Fruit fly (Drosophila melanogaster): ENCODE results near the gene Sf3b1.

DNA sequence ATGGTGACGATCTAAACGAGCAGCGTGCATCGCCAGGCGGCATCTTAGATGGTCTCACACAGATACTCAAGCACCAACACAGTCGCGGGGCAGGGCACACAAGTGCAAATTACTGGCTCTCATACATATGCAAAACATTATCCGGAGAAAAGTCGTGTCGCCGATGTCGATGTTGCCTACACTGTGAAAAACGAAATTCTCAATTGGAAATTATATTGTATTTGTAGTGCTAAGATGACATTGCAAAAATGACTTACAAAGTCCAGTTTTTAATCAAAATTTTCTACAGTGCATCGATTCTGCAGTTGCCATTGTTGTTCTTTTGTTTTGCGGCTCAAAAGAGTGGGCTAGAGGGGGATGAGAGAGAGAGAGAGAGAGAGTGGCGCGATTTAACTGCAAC lies 51.6 kb downstream of the Sf3b1 start:
- TF ChIP-seq bab1 (GFP tag; optimal IDR thresholded peaks at IDR 0.05) = no peak
- TF ChIP-seq CG33017 (tag; optimal IDR thresholded peaks at IDR 0.05) = no peak
- TF ChIP-seq CG5204 (GFP tag; optimal IDR thresholded peaks at IDR 0.05) = no peak
- TF ChIP-seq cic (GFP tag; optimal IDR thresholded peaks at IDR 0.05) = no peak
- no peak for TF ChIP-seq tj (GFP tag; optimal IDR thresholded peaks at IDR 0.05)
- no peak for TF ChIP-seq CG7101 (tag; optimal IDR thresholded peaks at IDR 0.05)
- no peak for TF ChIP-seq Clk (GFP tag; optimal IDR thresholded peaks at IDR 0.05)
- no peak for TF ChIP-seq CG14711 (tag; optimal IDR thresholded peaks at IDR 0.05)
- TF ChIP-seq toe (GFP tag; optimal IDR thresholded peaks at IDR 0.05) = no peak
- TF ChIP-seq pad (GFP tag; optimal IDR thresholded peaks at IDR 0.05) = no peak

All from whole organism, adult.